Worm (Caenorhabditis elegans): ENCODE results near the gene ucr-2.3.

ucr-2.3 gene

ce11 chrIII:835713-836278 is 43.9 kb upstream of the ucr-2.3 start:
- TF ChIP-seq nhr-21 (tag; optimal IDR thresholded peaks at IDR 0.05) = peak; percentile 79
- TF ChIP-seq Y55F3AM.14 (GFP tag; optimal IDR thresholded peaks at IDR 0.05) = peak; percentile 97
- TF ChIP-seq elt-3 (tag; optimal IDR thresholded peaks at IDR 0.05) = no peak
- TF ChIP-seq ama-1 (optimal IDR thresholded peaks at IDR 0.05) = peak; percentile 94
- peak; percentile 10 for TF ChIP-seq blmp-1 (tag; optimal IDR thresholded peaks at IDR 0.05; ENCODE audit: insufficient read depth)
- peak; percentile 59 for TF ChIP-seq mab-5 (tag; optimal IDR thresholded peaks at IDR 0.05)
- TF ChIP-seq mdl-1 (tag; optimal IDR thresholded peaks at IDR 0.05) = peak; percentile 33 to 57
- peak; percentile 43 for TF ChIP-seq unc-55 (GFP tag; optimal IDR thresholded peaks at IDR 0.05)
- TF ChIP-seq fos-1 (tag; optimal IDR thresholded peaks at IDR 0.05) = peak; percentile 28
- peak; percentile 32 for TF ChIP-seq mbf-1 (tag; optimal IDR thresholded peaks at IDR 0.05)
- peak; percentile 49 for TF ChIP-seq egl-27 (tag; optimal IDR thresholded peaks at IDR 0.05)
- TF ChIP-seq lsy-2 (tag; optimal IDR thresholded peaks at IDR 0.05) = peak; percentile 55 to 60
- TF ChIP-seq peb-1 (tag; optimal IDR thresholded peaks at IDR 0.05) = no peak
- TF ChIP-seq zag-1 (tag; optimal IDR thresholded peaks at IDR 0.05) = peak; percentile 3
- peak; percentile 76 for TF ChIP-seq nhr-25 (tag; optimal IDR thresholded peaks at IDR 0.05)
- peak; percentile 54 for TF ChIP-seq F13H6.1 (tag; optimal IDR thresholded peaks at IDR 0.05)
- no peak for TF ChIP-seq nhr-12 (tag; optimal IDR thresholded peaks at IDR 0.05)
- peak; percentile 61 for TF ChIP-seq sma-9 (GFP tag; optimal IDR thresholded peaks at IDR 0.05)
- TF ChIP-seq sma-9 (tag; optimal IDR thresholded peaks at IDR 0.05) = no peak
- TF ChIP-seq elt-1 (tag; optimal IDR thresholded peaks at IDR 0.05) = no peak
- TF ChIP-seq ztf-4 (tag; optimal IDR thresholded peaks at IDR 0.05) = peak; percentile 87
- peak; percentile 33 for TF ChIP-seq gmeb-1 (tag; optimal IDR thresholded peaks at IDR 0.05)
- peak; percentile 74 for TF ChIP-seq unc-39 (tag; optimal IDR thresholded peaks at IDR 0.05)
- TF ChIP-seq nhr-237 (tag; optimal IDR thresholded peaks at IDR 0.05) = no peak
- peak; percentile 38 for TF ChIP-seq skn-1 (tag; optimal IDR thresholded peaks at IDR 0.05)
- no peak for TF ChIP-seq ZK546.5 (tag; optimal IDR thresholded peaks at IDR 0.05)
- TF ChIP-seq ceh-82 (tag; optimal IDR thresholded peaks at IDR 0.05) = peak; percentile 20
- peak; percentile 55 for TF ChIP-seq crh-2 (tag; optimal IDR thresholded peaks at IDR 0.05)
- peak; percentile 78 for TF ChIP-seq sma-3 (GFP tag; optimal IDR thresholded peaks at IDR 0.05)
- peak; percentile 66 for TF ChIP-seq nhr-6 (tag; optimal IDR thresholded peaks at IDR 0.05)
- peak; percentile 61 for TF ChIP-seq nhr-129 (tag; optimal IDR thresholded peaks at IDR 0.05)
- peak; percentile 63 for TF ChIP-seq lin-13 (GFP tag; optimal IDR thresholded peaks at IDR 0.05)

- TF ChIP-seq nhr-25 (tag; optimal IDR thresholded peaks at IDR 0.05) = no peak
- TF ChIP-seq elt-1 (tag; optimal IDR thresholded peaks at IDR 0.05) = no peak
- TF ChIP-seq nhr-77 (tag; optimal IDR thresholded peaks at IDR 0.05) = no peak
- no peak for TF ChIP-seq C34F6.9 (tag; optimal IDR thresholded peaks at IDR 0.05)
- no peak for TF ChIP-seq elt-3 (tag; optimal IDR thresholded peaks at IDR 0.05)
- no peak for TF ChIP-seq nhr-12 (tag; optimal IDR thresholded peaks at IDR 0.05)
- no peak for TF ChIP-seq peb-1 (tag; optimal IDR thresholded peaks at IDR 0.05)
- no peak for TF ChIP-seq nhr-23 (tag; optimal IDR thresholded peaks at IDR 0.05)
- no peak for TF ChIP-seq ZK546.5 (tag; optimal IDR thresholded peaks at IDR 0.05)
- TF ChIP-seq nhr-129 (tag; optimal IDR thresholded peaks at IDR 0.05) = no peak
- TF ChIP-seq nhr-10 (tag; optimal IDR thresholded peaks at IDR 0.05) = no peak
- TF ChIP-seq sma-9 (GFP tag; optimal IDR thresholded peaks at IDR 0.05) = no peak
- no peak for TF ChIP-seq sma-9 (tag; optimal IDR thresholded peaks at IDR 0.05)
- no peak for TF ChIP-seq unc-62 (GFP tag; optimal IDR thresholded peaks at IDR 0.05)
- TF ChIP-seq nhr-237 (tag; optimal IDR thresholded peaks at IDR 0.05) = no peak
- TF ChIP-seq mdl-1 (tag; optimal IDR thresholded peaks at IDR 0.05) = no peak
- TF ChIP-seq ama-1 (optimal IDR thresholded peaks at IDR 0.05) = no peak
- no peak for TF ChIP-seq blmp-1 (tag; optimal IDR thresholded peaks at IDR 0.05; ENCODE audit: insufficient read depth)
These were observed 40.2 kb upstream of the ucr-2.3 start, which contains the start of gene dos-3 for ce11 chrIII:839491-839890. Gene dos-3, minus strand, starts transcription at chrIII:839591.

- TF ChIP-seq nhr-77 (tag; optimal IDR thresholded peaks at IDR 0.05) (no peak), zag-1 (tag; optimal IDR thresholded peaks at IDR 0.05) (no peak), skn-1 (tag; optimal IDR thresholded peaks at IDR 0.05) (no peak), blmp-1 (tag; optimal IDR thresholded peaks at IDR 0.05; ENCODE audit: insufficient read depth) (no peak), lin-13 (GFP tag; optimal IDR thresholded peaks at IDR 0.05) (no peak), elt-3 (tag; optimal IDR thresholded peaks at IDR 0.05) (no peak), nhr-11 (tag; optimal IDR thresholded peaks at IDR 0.05) (no peak), R02D3.7 (tag; optimal IDR thresholded peaks at IDR 0.05) (no peak), ZK546.5 (tag; optimal IDR thresholded peaks at IDR 0.05) (no peak), alr-1 (tag; optimal IDR thresholded peaks at IDR 0.05) (no peak)
These were observed 38.5 kb upstream of the ucr-2.3 start, which contains the start of gene K02F3.9 for ce11 chrIII:841177-841576. Gene K02F3.9, minus strand, starts transcription at chrIII:841366.
